Fruit fly (Drosophila melanogaster) whole organism, embryonic: Measurements from ENCODE around the gene sws.

ENCODE experiments used
- Antp ChIP-seq: fragments of 200-800 bp; sonication (Bioruptor generic); optimal IDR thresholded peaks from 3 replicates; lab custom pipeline; 2016; ENCODE audit warnings: missing biosample characterization, missing genetic modification characterization
- CG10147 ChIP-seq: fragments of 200-800 bp; sonication (Bioruptor generic); optimal IDR thresholded peaks from 2 replicates; lab custom pipeline; 2019; ENCODE audit warnings: missing biosample characterization, mild to moderate bottlenecking, missing genetic modification characterization, moderate library complexity
- CG11560 ChIP-seq: fragments of 200-800 bp; sonication (Bioruptor generic); IDR thresholded peaks from 3 replicates; pipeline ENCODE4 v1.3.6; 2022; ENCODE audit warnings: missing biosample characterization, missing genetic modification characterization
- CG12219 ChIP-seq: fragments of 200-800 bp; sonication (Bioruptor generic); optimal IDR thresholded peaks from 3 replicates; lab custom pipeline; 2018; ENCODE audit warnings: missing biosample characterization, mild to moderate bottlenecking, missing genetic modification characterization
- CG1233 ChIP-seq: fragments of 200-800 bp; sonication (Bioruptor generic); optimal IDR thresholded peaks from 4 replicates; lab custom pipeline; 2018; ENCODE audit warnings: missing biosample characterization, mild to moderate bottlenecking, missing genetic modification characterization
- CG13894 ChIP-seq: fragments of 200-800 bp; sonication (Bioruptor generic); optimal IDR thresholded peaks from 3 replicates; lab custom pipeline; 2018; ENCODE audit warnings: missing biosample characterization, mild to moderate bottlenecking, missing genetic modification characterization, moderate library complexity
- CG14965 ChIP-seq: fragments of 200-800 bp; sonication (Bioruptor generic); optimal IDR thresholded peaks from 2 replicates; lab custom pipeline; 2016; ENCODE audit warnings: missing biosample characterization, missing genetic modification characterization, borderline replicate concordance
- CG16779 ChIP-seq: fragments of 200-800 bp; sonication (Bioruptor generic); IDR thresholded peaks from 2 replicates; pipeline ENCODE4 v1.3.6; 2022; ENCODE audit warnings: missing biosample characterization, missing genetic modification characterization
- CG17186 ChIP-seq: fragments of 200-800 bp; sonication (Bioruptor generic); optimal IDR thresholded peaks from 3 replicates; lab custom pipeline; 2017; ENCODE audit warnings: missing biosample characterization, missing genetic modification reagents, missing genetic modification characterization
- CG17385 ChIP-seq: fragments of 200-800 bp; sonication (Bioruptor generic); optimal IDR thresholded peaks from 3 replicates; lab custom pipeline; 2018; ENCODE audit warnings: missing biosample characterization, mild to moderate bottlenecking, missing genetic modification characterization
- CG2712 ChIP-seq: fragments of 200-800 bp; optimal IDR thresholded peaks from 3 replicates; lab custom pipeline; 2019; ENCODE audit warnings: missing biosample characterization, mild to moderate bottlenecking, missing genetic modification characterization, moderate library complexity
- CG2889 ChIP-seq: fragments of 200-800 bp; sonication (Bioruptor generic); IDR thresholded peaks from 3 replicates; pipeline ENCODE4 v1.3.6; 2022; ENCODE audit warnings: missing biosample characterization, missing genetic modification characterization
- CG3065 ChIP-seq: fragments of 200-800 bp; sonication (Bioruptor generic); optimal IDR thresholded peaks from 2 replicates; lab custom pipeline; 2016; ENCODE audit warnings: missing biosample characterization, missing genetic modification characterization
- CG33213 ChIP-seq: fragments of 200-800 bp; sonication (Bioruptor generic); optimal IDR thresholded peaks from 3 replicates; lab custom pipeline; 2016; ENCODE audit warnings: missing biosample characterization, missing genetic modification characterization
- CG43689 ChIP-seq: fragments of 200-800 bp; sonication (Bioruptor generic); IDR thresholded peaks from 2 replicates; pipeline ENCODE4 v1.3.6; 2022; ENCODE audit warnings: missing biosample characterization, missing genetic modification characterization
- CG6813 ChIP-seq: fragments of 200-800 bp; sonication (Bioruptor generic); optimal IDR thresholded peaks from 2 replicates; lab custom pipeline; 2017; ENCODE audit warnings: missing biosample characterization, missing genetic modification characterization, mild to moderate bottlenecking, moderate library complexity, missing genetic modification reagents
- CG7928 ChIP-seq: fragments of 200-800 bp; sonication (Bioruptor generic); optimal IDR thresholded peaks from 2 replicates; lab custom pipeline; 2017; ENCODE audit warnings: missing biosample characterization, mild to moderate bottlenecking, missing genetic modification characterization
- CG8290 ChIP-seq, 3 experiments: fragments of 200-800 bp; sonication (Bioruptor generic); optimal IDR thresholded peaks; 2 replicates each; lab custom pipeline; 2016 to 2019; ENCODE audit warnings: missing biosample characterization in 3 of 3, missing genetic modification characterization in 3 of 3, mild to moderate bottlenecking in 2 of 3, moderate library complexity in 1 of 3
- CG9609 ChIP-seq: fragments of 200-800 bp; sonication (Bioruptor generic); optimal IDR thresholded peaks from 3 replicates; lab custom pipeline; 2016; ENCODE audit warnings: missing biosample characterization, missing genetic modification characterization
- CG9817 ChIP-seq: fragments of 200-800 bp; sonication (Bioruptor generic); optimal IDR thresholded peaks from 2 replicates; lab custom pipeline; 2018; ENCODE audit warnings: missing biosample characterization, mild to moderate bottlenecking, missing genetic modification characterization, moderate library complexity
- Camta ChIP-seq: fragments of 200-800 bp; sonication (Bioruptor generic); optimal IDR thresholded peaks from 2 replicates; lab custom pipeline; 2016; ENCODE audit warnings: missing biosample characterization, missing genetic modification characterization
- Dfd ChIP-seq, 2 experiments: fragments of >200 bp; optimal IDR thresholded peaks; 2 replicates each; lab custom pipeline; 2017; ENCODE audit warnings: missing biosample characterization in 2 of 2, missing genetic modification characterization in 2 of 2
- Ets65A ChIP-seq: fragments of 200-800 bp; sonication (Bioruptor generic); peaks from one replicate; lab custom pipeline; 2016; ENCODE audit warnings: missing biosample characterization, missing genetic modification characterization
- Fer1 ChIP-seq: fragments of 200-800 bp; sonication (Bioruptor generic); optimal IDR thresholded peaks from 2 replicates; lab custom pipeline; 2017; ENCODE audit warnings: missing biosample characterization, mild to moderate bottlenecking, missing genetic modification characterization
- H2.0 ChIP-seq: fragments of 200-800 bp; sonication (Bioruptor generic); IDR thresholded peaks from 2 replicates; pipeline ENCODE4 v1.3.6; 2022; ENCODE audit warnings: missing biosample characterization, missing genetic modification characterization
- HLHmδ ChIP-seq: fragments of 200-800 bp; sonication (Bioruptor generic); optimal IDR thresholded peaks from 2 replicates; lab custom pipeline; 2018; ENCODE audit warnings: missing biosample characterization, mild to moderate bottlenecking, missing genetic modification characterization, moderate library complexity
- MESR4 ChIP-seq: fragments of 200-800 bp; sonication (Bioruptor generic); optimal IDR thresholded peaks from 2 replicates; lab custom pipeline; 2018; ENCODE audit warnings: missing biosample characterization, mild to moderate bottlenecking, missing genetic modification characterization, moderate library complexity
- Oaz ChIP-seq: fragments of 200-800 bp; sonication (Bioruptor generic); IDR thresholded peaks from 2 replicates; pipeline ENCODE4 v1.3.6; 2022; ENCODE audit warnings: missing biosample characterization, missing genetic modification characterization
- ab ChIP-seq: fragments of 200-800 bp; sonication (Bioruptor generic); optimal IDR thresholded peaks from 2 replicates; lab custom pipeline; 2016; ENCODE audit warnings: missing biosample characterization, missing genetic modification characterization
- al ChIP-seq: fragments of 200-800 bp; sonication (Bioruptor generic); IDR thresholded peaks from 2 replicates; pipeline ENCODE4 v1.3.6; 2022; ENCODE audit warnings: missing biosample characterization, missing genetic modification characterization
- bigmax ChIP-seq: fragments of 200-800 bp; sonication (Bioruptor generic); optimal IDR thresholded peaks from 2 replicates; lab custom pipeline; 2018; ENCODE audit warnings: missing biosample characterization, mild to moderate bottlenecking, missing genetic modification characterization
- cad ChIP-seq: fragments of >200 bp; optimal IDR thresholded peaks from 2 replicates; lab custom pipeline; 2017; ENCODE audit warnings: missing biosample characterization, missing genetic modification characterization
- cas ChIP-seq: fragments of 200-800 bp; sonication (Bioruptor generic); IDR thresholded peaks from 2 replicates; pipeline ENCODE4 v1.3.6; 2022; ENCODE audit warnings: missing biosample characterization, missing genetic modification characterization
- cg ChIP-seq: fragments of 200-800 bp; sonication (Bioruptor generic); optimal IDR thresholded peaks from 3 replicates; lab custom pipeline; 2019; ENCODE audit warnings: missing biosample characterization, mild to moderate bottlenecking, missing genetic modification characterization, moderate library complexity
- crp ChIP-seq, 2 experiments: fragments of 200-800 bp; sonication (Bioruptor generic); optimal IDR thresholded peaks; 2 replicates in 1 of 2; 3 replicates in 1 of 2; lab custom pipeline; 2017; ENCODE audit warnings: missing biosample characterization in 2 of 2, missing genetic modification characterization in 2 of 2, mild to moderate bottlenecking in 1 of 2, moderate library complexity in 1 of 2
- ewg ChIP-seq: fragments of 200-800 bp; sonication (Bioruptor generic); optimal IDR thresholded peaks from 3 replicates; lab custom pipeline; 2017; ENCODE audit warnings: mild to moderate bottlenecking, missing biosample characterization, missing genetic modification reagents, missing genetic modification characterization
- fu2 ChIP-seq: fragments of 200-800 bp; sonication (Bioruptor generic); optimal IDR thresholded peaks from 2 replicates; lab custom pipeline; 2016; ENCODE audit warnings: missing biosample characterization, missing genetic modification characterization
- gem ChIP-seq: fragments of 200-800 bp; sonication (Bioruptor generic); optimal IDR thresholded peaks from 2 replicates; lab custom pipeline; 2019; ENCODE audit warnings: missing biosample characterization, mild to moderate bottlenecking, missing genetic modification characterization, moderate library complexity
- ham ChIP-seq: fragments of 200-800 bp; sonication (Bioruptor generic); IDR thresholded peaks from 2 replicates; pipeline ENCODE4 v1.3.6; 2022; ENCODE audit warnings: missing biosample characterization, missing genetic modification characterization
- her ChIP-seq: fragments of 200-800 bp; sonication (Bioruptor generic); optimal IDR thresholded peaks from 2 replicates; lab custom pipeline; 2016; ENCODE audit warnings: missing biosample characterization, missing genetic modification characterization
- ind ChIP-seq: fragments of 200-800 bp; sonication (Bioruptor generic); optimal IDR thresholded peaks from 3 replicates; lab custom pipeline; 2016; ENCODE audit warnings: missing biosample characterization, missing genetic modification characterization
- inv ChIP-seq: fragments of 200-800 bp; sonication (Bioruptor generic); IDR thresholded peaks from 2 replicates; pipeline ENCODE4 v1.3.6; 2022; ENCODE audit warnings: missing biosample characterization, missing genetic modification characterization; ENCODE audit not compliant: partially characterized antibody
- lilli ChIP-seq: fragments of 200-800 bp; sonication (Bioruptor generic); optimal IDR thresholded peaks from 3 replicates; lab custom pipeline; 2016; ENCODE audit warnings: missing biosample characterization, missing genetic modification characterization
- luna ChIP-seq: fragments of 200-800 bp; sonication (Bioruptor generic); optimal IDR thresholded peaks from 2 replicates; lab custom pipeline; 2016; ENCODE audit warnings: missing biosample characterization, missing genetic modification characterization
- slbo ChIP-seq: fragments of 200-800 bp; sonication (Bioruptor generic); IDR thresholded peaks from 2 replicates; pipeline ENCODE4 v1.3.6; 2022; ENCODE audit warnings: missing biosample characterization, missing genetic modification characterization
- stc ChIP-seq: fragments of 200-800 bp; sonication (Bioruptor generic); IDR thresholded peaks from 2 replicates; pipeline ENCODE4 v1.3.6; 2022; ENCODE audit warnings: missing biosample characterization, missing genetic modification characterization
- trh ChIP-seq: fragments of 200-800 bp; sonication (Bioruptor generic); optimal IDR thresholded peaks from 2 replicates; lab custom pipeline; 2016; ENCODE audit warnings: missing biosample characterization, missing genetic modification characterization
- ttk ChIP-seq: fragments of 200-800 bp; sonication (Bioruptor generic); IDR thresholded peaks from 2 replicates; pipeline ENCODE4 v2.1.2; 2022; ENCODE audit warnings: missing biosample characterization, missing genetic modification characterization
- unc-4 ChIP-seq: fragments of 200-800 bp; sonication (Bioruptor generic); IDR thresholded peaks from 2 replicates; pipeline ENCODE4 v1.3.6; 2022; ENCODE audit warnings: missing biosample characterization, missing genetic modification characterization; ENCODE audit not compliant: partially characterized antibody

Gene sws

DNA sequence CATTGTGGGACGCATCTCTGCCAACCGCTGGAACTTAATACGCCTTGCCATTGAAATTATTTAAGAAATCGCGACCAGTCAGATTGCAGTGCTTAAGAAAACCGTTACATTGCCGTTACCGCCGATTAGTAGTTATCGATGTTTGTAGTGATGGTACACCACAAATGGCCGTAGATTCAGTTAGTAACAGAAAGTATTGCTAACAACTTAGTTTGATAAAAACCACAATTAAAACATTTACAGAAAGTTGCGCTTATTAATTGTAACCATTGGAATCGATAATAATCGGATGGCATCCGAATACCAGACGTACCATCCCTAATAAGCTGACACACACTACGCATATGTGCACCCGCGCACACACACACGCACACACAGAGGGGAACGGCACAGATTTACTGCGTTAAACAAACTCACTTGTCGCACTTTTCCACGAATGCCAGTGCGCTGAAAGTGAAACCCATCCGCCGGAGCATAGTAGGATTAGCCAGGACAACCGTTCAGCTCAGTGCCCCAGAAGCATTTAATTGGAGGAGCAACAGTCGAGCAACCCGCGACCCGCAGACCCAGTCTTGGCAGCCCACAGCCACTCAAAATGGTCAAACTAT lies 47.9 kb downstream of the sws start, which contains the start of the genes hdm and Ykt6 (continued):
- TF ChIP-seq fu2, result peak; percentile 70
- peak; percentile 90 for TF ChIP-seq CG17186 (GFP tag; lab: Kevin White, UChicago)
- peak; percentile 82 for TF ChIP-seq cg
- TF ChIP-seq Antp, result peak; percentile 88
- peak; percentile 98 for TF ChIP-seq Ets65A (GFP tag; lab: Kevin White, UChicago)
- TF ChIP-seq CG1233 (GFP tag; lab: Kevin White, UChicago), result peak; percentile 56
- TF ChIP-seq CG8290 (GFP tag; optimal IDR thresholded peaks at IDR 0.05; lab: Kevin White, UChicago), result peak; percentile 68
- TF ChIP-seq CG8290 (tag; optimal IDR thresholded peaks at IDR 0.05; lab: Kevin White, UChicago), result peak in 1 of 2 experiments; percentile 14
- peak; percentile 79 for TF ChIP-seq Fer1 (GFP tag; lab: Kevin White, UChicago)
- TF ChIP-seq CG3065 (GFP tag; lab: Kevin White, UChicago), result peak; percentile 38
- peak; percentile 84 for TF ChIP-seq CG9609 (GFP tag; lab: Kevin White, UChicago)
- TF ChIP-seq CG2889 (GFP tag; lab: Robert Waterston, UW), result peak; percentile 67; the same call in 2 of the 3 replicates
- peak; percentile 85 for TF ChIP-seq ewg (GFP tag; lab: Kevin White, UChicago)
- no peak for TF ChIP-seq cad (GFP tag; lab: Kevin White, UChicago)
- peak; percentile 38 for TF ChIP-seq luna (GFP tag; lab: Kevin White, UChicago)
- TF ChIP-seq ham, result no peak
- peak; percentile 83 for TF ChIP-seq H2.0 (GFP tag; lab: Robert Waterston, UW)
- TF ChIP-seq CG11560, result peak; percentile 65; the same call in 2 of the 3 replicates
- TF ChIP-seq bigmax (GFP tag; lab: Kevin White, UChicago), result no peak
- peak; percentile 45; the same call in 1 of the 2 replicates for TF ChIP-seq cas (GFP tag; lab: Robert Waterston, UW)
- no peak for TF ChIP-seq CG43689 (GFP tag; lab: Robert Waterston, UW)
- peak; percentile 72 for TF ChIP-seq CG33213 (GFP tag; lab: Kevin White, UChicago)
- no peak for TF ChIP-seq ind
- peak; percentile 97 for TF ChIP-seq unc-4 (GFP tag; lab: Robert Waterston, UW)
- TF ChIP-seq inv (GFP tag; lab: Robert Waterston, UW), result peak; percentile 92
- TF ChIP-seq CG10147, result no peak
- peak; percentile 83 for TF ChIP-seq gem (tag; lab: Kevin White, UChicago)
- peak; percentile 90 for TF ChIP-seq lilli (GFP tag; lab: Kevin White, UChicago)
- peak; percentile 75; the same call in 1 of the 2 replicates for TF ChIP-seq al (GFP tag; lab: Robert Waterston, UW)
- peak; percentile 51 for TF ChIP-seq CG7928 (GFP tag; lab: Kevin White, UChicago)
- TF ChIP-seq CG2712 (tag; lab: Kevin White, UChicago), result peak; percentile 83
- peak; percentile 6 for TF ChIP-seq CG6813 (GFP tag; lab: Kevin White, UChicago)
- TF ChIP-seq stc (GFP tag; lab: Robert Waterston, UW), result peak; percentile 78
- no peak for TF ChIP-seq CG13894
- no peak for TF ChIP-seq Dfd (GFP tag; optimal IDR thresholded peaks at IDR 0.05; lab: Kevin White, UChicago)
- peak; percentile 79 for TF ChIP-seq Camta (GFP tag; lab: Kevin White, UChicago)
- TF ChIP-seq slbo, result peak; percentile 87
- peak; percentile 34 for TF ChIP-seq trh (GFP tag; lab: Kevin White, UChicago)
- TF ChIP-seq HLHmδ (GFP tag; lab: Kevin White, UChicago), result no peak
- TF ChIP-seq crp (GFP tag; optimal IDR thresholded peaks at IDR 0.05; lab: Kevin White, UChicago), result peak in 1 of 2 experiments; percentile 58
- TF ChIP-seq CG14965 (GFP tag; lab: Kevin White, UChicago), result peak; percentile 39
- peak; percentile 56; the same call in 1 of the 2 replicates for TF ChIP-seq CG16779 (GFP tag; lab: Robert Waterston, UW)
- TF ChIP-seq CG12219, result peak; percentile 53
- peak; percentile 87 for TF ChIP-seq her (GFP tag; lab: Kevin White, UChicago)
- 0 out of 2 replicates have a peak, but pooled peaks have one; percentile 40 for TF ChIP-seq Oaz (GFP tag; lab: Robert Waterston, UW)
- TF ChIP-seq CG9817, result peak; percentile 72
- TF ChIP-seq MESR4 (GFP tag; lab: Kevin White, UChicago), result peak; percentile 94
- no peak for TF ChIP-seq ab
- peak; percentile 78 for TF ChIP-seq ttk
- peak; percentile 70 for TF ChIP-seq CG17385 (GFP tag; lab: Kevin White, UChicago)
